Fruit fly (Drosophila melanogaster): Measurements from ENCODE around the gene Gs1l.

The Gs1l gene

dm6 chr2L:4442010-4442587 lies 14.5 kb downstream of the Gs1l start, which contains the start of the genes Sfp24F and CG15432:
Gene Sfp24F (minus strand): TSS chr2L:4442060.
Gene CG15432 (plus strand): TSS chr2L:4442320.
- TF ChIP-seq bab1 (GFP tag; optimal IDR thresholded peaks at IDR 0.05) (peak; percentile 9), Mnt (GFP tag; optimal IDR thresholded peaks at IDR 0.05) (no peak), CG1620 (GFP tag; optimal IDR thresholded peaks at IDR 0.05) (no peak), tj (GFP tag; optimal IDR thresholded peaks at IDR 0.05) (no peak), Crg-1 (GFP tag; optimal IDR thresholded peaks at IDR 0.05) (no peak), ovo (GFP tag; optimal IDR thresholded peaks at IDR 0.05) (no peak)

dm6 chr2L:4440881-4441737 lies 15.5 kb downstream of the Gs1l start, which contains the start of gene CG15431:
Gene CG15431 (minus strand): TSS chr2L:4441282.
- no peak for TF ChIP-seq Hr96 (GFP tag; optimal IDR thresholded peaks at IDR 0.05)
- TF ChIP-seq pad (GFP tag; optimal IDR thresholded peaks at IDR 0.05): no peak
- TF ChIP-seq CG7045 (GFP tag; optimal IDR thresholded peaks at IDR 0.05): peak; percentile 29
- peak; percentile 25 for TF ChIP-seq CG11617 (GFP tag; optimal IDR thresholded peaks at IDR 0.05)
- peak; percentile 5 for TF ChIP-seq CG33017 (tag; optimal IDR thresholded peaks at IDR 0.05)

dm6 chr2L:4437487-4437886 lies 19.1 kb downstream of the Gs1l start, which contains the start of gene CG43056:
Gene CG43056 (plus strand): TSS chr2L:4437787.
- no peak for TF ChIP-seq Crg-1 (GFP tag; optimal IDR thresholded peaks at IDR 0.05)
- no peak for TF ChIP-seq ovo (GFP tag; optimal IDR thresholded peaks at IDR 0.05)
- no peak for TF ChIP-seq bab1 (GFP tag; optimal IDR thresholded peaks at IDR 0.05)
- no peak for TF ChIP-seq Hr96 (GFP tag; optimal IDR thresholded peaks at IDR 0.05)
- no peak for TF ChIP-seq tj (GFP tag; optimal IDR thresholded peaks at IDR 0.05)
- no peak for TF ChIP-seq CG12768 (GFP tag; optimal IDR thresholded peaks at IDR 0.05)
- no peak for TF ChIP-seq CG11617 (GFP tag; optimal IDR thresholded peaks at IDR 0.05)
- no peak for TF ChIP-seq CG1620 (GFP tag; optimal IDR thresholded peaks at IDR 0.05)
- no peak for TF ChIP-seq CG7101 (tag; optimal IDR thresholded peaks at IDR 0.05)
- no peak for TF ChIP-seq Clk (GFP tag; optimal IDR thresholded peaks at IDR 0.05)
- no peak for TF ChIP-seq CG14711 (tag; optimal IDR thresholded peaks at IDR 0.05)
- TF ChIP-seq CG5204 (GFP tag; optimal IDR thresholded peaks at IDR 0.05): no peak
- TF ChIP-seq cic (GFP tag; optimal IDR thresholded peaks at IDR 0.05): no peak
- no peak for TF ChIP-seq pad (GFP tag; optimal IDR thresholded peaks at IDR 0.05)
- TF ChIP-seq cnc (optimal IDR thresholded peaks at IDR 0.05): no peak

- TF ChIP-seq CG11617 (GFP tag; optimal IDR thresholded peaks at IDR 0.05) (no peak), Crg-1 (GFP tag; optimal IDR thresholded peaks at IDR 0.05) (no peak), ovo (GFP tag; optimal IDR thresholded peaks at IDR 0.05) (no peak), toe (GFP tag; optimal IDR thresholded peaks at IDR 0.05) (no peak), pad (GFP tag; optimal IDR thresholded peaks at IDR 0.05) (no peak), CG12768 (GFP tag; optimal IDR thresholded peaks at IDR 0.05) (no peak), Mnt (GFP tag; optimal IDR thresholded peaks at IDR 0.05) (no peak), CG14711 (tag; optimal IDR thresholded peaks at IDR 0.05) (no peak), Clk (GFP tag; optimal IDR thresholded peaks at IDR 0.05) (no peak), Hr96 (GFP tag; optimal IDR thresholded peaks at IDR 0.05) (no peak), CG7045 (GFP tag; optimal IDR thresholded peaks at IDR 0.05) (no peak), cic (GFP tag; optimal IDR thresholded peaks at IDR 0.05) (no peak), CG1620 (GFP tag; optimal IDR thresholded peaks at IDR 0.05) (no peak)
Measured at dm6 chr2L:4433608-4434007, 23.0 kb downstream of the Gs1l start, which contains the start of the genes CG34177 and CG34178. Gene CG34177 (plus strand): TSS chr2L:4433908. Gene CG34178 (plus strand): TSS chr2L:4433908.

dm6 chr2L:4422154-4422553 lies 34.5 kb downstream of the Gs1l start:
- TF ChIP-seq cic (GFP tag; optimal IDR thresholded peaks at IDR 0.05): no peak
- no peak for TF ChIP-seq Hr96 (GFP tag; optimal IDR thresholded peaks at IDR 0.05)
- TF ChIP-seq Crg-1 (GFP tag; optimal IDR thresholded peaks at IDR 0.05): no peak
- no peak for TF ChIP-seq CG14711 (tag; optimal IDR thresholded peaks at IDR 0.05)
- no peak for TF ChIP-seq kay (GFP tag; ENCODE audit: borderline replicate concordance)
- no peak for TF ChIP-seq CG7101 (tag; optimal IDR thresholded peaks at IDR 0.05)
- TF ChIP-seq Mnt (GFP tag; optimal IDR thresholded peaks at IDR 0.05): no peak
- TF ChIP-seq CG5204 (GFP tag; optimal IDR thresholded peaks at IDR 0.05): no peak
- no peak for TF ChIP-seq bab1 (GFP tag; optimal IDR thresholded peaks at IDR 0.05)
- TF ChIP-seq CG1620 (GFP tag; optimal IDR thresholded peaks at IDR 0.05): no peak
- no peak for TF ChIP-seq CG7045 (GFP tag; optimal IDR thresholded peaks at IDR 0.05)
- TF ChIP-seq CG33017 (tag; optimal IDR thresholded peaks at IDR 0.05): no peak
- no peak for TF ChIP-seq toe (GFP tag; optimal IDR thresholded peaks at IDR 0.05)
- TF ChIP-seq cnc (optimal IDR thresholded peaks at IDR 0.05): no peak
- TF ChIP-seq CG12768 (GFP tag; optimal IDR thresholded peaks at IDR 0.05): no peak

DNA sequence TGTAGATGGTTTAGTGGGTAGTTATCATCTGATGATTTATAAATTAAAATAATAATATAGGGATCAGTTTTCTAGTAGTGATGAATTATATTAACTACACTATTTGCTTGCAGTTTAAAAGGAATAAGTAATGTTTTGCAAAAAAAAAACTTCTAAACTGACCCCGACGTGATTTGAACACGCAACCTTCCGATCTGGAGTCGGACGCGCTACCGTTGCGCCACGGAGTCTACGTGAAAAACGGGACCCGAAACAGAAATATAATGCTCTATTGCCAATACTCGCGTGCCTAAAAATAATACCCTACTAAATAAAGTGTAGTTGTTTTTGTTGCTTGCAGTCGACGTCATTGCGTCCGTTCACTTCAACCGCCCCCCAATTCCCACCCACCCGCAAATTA lies 37.8 kb downstream of the Gs1l start:
- TF ChIP-seq Clk (GFP tag; optimal IDR thresholded peaks at IDR 0.05) (no peak), CG7101 (tag; optimal IDR thresholded peaks at IDR 0.05) (no peak), pad (GFP tag; optimal IDR thresholded peaks at IDR 0.05) (no peak), tj (GFP tag; optimal IDR thresholded peaks at IDR 0.05) (no peak), CG1620 (GFP tag; optimal IDR thresholded peaks at IDR 0.05) (no peak), CG11617 (GFP tag; optimal IDR thresholded peaks at IDR 0.05) (no peak), toe (GFP tag; optimal IDR thresholded peaks at IDR 0.05) (no peak), bab1 (GFP tag; optimal IDR thresholded peaks at IDR 0.05) (no peak), Mnt (GFP tag; optimal IDR thresholded peaks at IDR 0.05) (no peak), cic (GFP tag; optimal IDR thresholded peaks at IDR 0.05) (no peak), ovo (GFP tag; optimal IDR thresholded peaks at IDR 0.05) (no peak), Hr96 (GFP tag; optimal IDR thresholded peaks at IDR 0.05) (no peak), Crg-1 (GFP tag; optimal IDR thresholded peaks at IDR 0.05) (no peak), cnc (optimal IDR thresholded peaks at IDR 0.05) (no peak), CG12768 (GFP tag; optimal IDR thresholded peaks at IDR 0.05) (no peak), CG14711 (tag; optimal IDR thresholded peaks at IDR 0.05) (no peak), CG5204 (GFP tag; optimal IDR thresholded peaks at IDR 0.05) (no peak), kay (GFP tag; ENCODE audit: borderline replicate concordance) (no peak), CG7045 (GFP tag; optimal IDR thresholded peaks at IDR 0.05) (no peak)
